Fruit fly (Drosophila melanogaster) whole organism, embryonic: ENCODE data around the gene Sfp78E.

ENCODE experiments used
- CG10366 ChIP-seq: fragments of 200-800 bp; sonication (Bioruptor generic); IDR thresholded peaks from 2 replicates; pipeline ENCODE4 v1.3.6; 2022; ENCODE audit warnings: missing biosample characterization, missing genetic modification characterization
- CG13123 ChIP-seq: fragments of 200-800 bp; sonication (Bioruptor generic); optimal IDR thresholded peaks from 2 replicates; lab custom pipeline; 2016; ENCODE audit warnings: missing biosample characterization, missing genetic modification characterization
- CG13296 ChIP-seq: fragments of 200-800 bp; sonication (Bioruptor generic); optimal IDR thresholded peaks from 3 replicates; lab custom pipeline; 2018; ENCODE audit warnings: missing biosample characterization, mild to moderate bottlenecking, missing genetic modification characterization
- CG14441 ChIP-seq: fragments of 200-800 bp; sonication (Bioruptor generic); IDR thresholded peaks from 2 replicates; pipeline ENCODE4 v1.3.6; 2022; ENCODE audit warnings: missing biosample characterization, missing genetic modification characterization
- CG1529 ChIP-seq: fragments of 200-800 bp; sonication (Bioruptor generic); optimal IDR thresholded peaks from 3 replicates; lab custom pipeline; 2018; ENCODE audit warnings: missing biosample characterization, missing genetic modification characterization
- CG17361 ChIP-seq: fragments of 200-800 bp; sonication (Bioruptor generic); IDR thresholded peaks from 3 replicates; pipeline ENCODE4 v1.3.6; 2022; ENCODE audit warnings: missing biosample characterization, missing genetic modification characterization
- CG18599 ChIP-seq: fragments of 200-800 bp; sonication (Bioruptor generic); optimal IDR thresholded peaks from 3 replicates; lab custom pipeline; 2017; ENCODE audit warnings: missing biosample characterization, missing genetic modification characterization, mild to moderate bottlenecking, moderate library complexity, missing genetic modification reagents
- CG30403 ChIP-seq: fragments of 200-800 bp; sonication (Bioruptor generic); optimal IDR thresholded peaks from 3 replicates; lab custom pipeline; 2016; ENCODE audit warnings: missing biosample characterization, missing genetic modification characterization
- CG3838 ChIP-seq: fragments of 200-800 bp; sonication (Bioruptor generic); optimal IDR thresholded peaks from 3 replicates; lab custom pipeline; 2016; ENCODE audit warnings: missing biosample characterization, missing genetic modification characterization
- CG4282 ChIP-seq: fragments of 200-800 bp; sonication (Bioruptor generic); optimal IDR thresholded peaks from 2 replicates; lab custom pipeline; 2016; ENCODE audit warnings: missing biosample characterization, missing genetic modification characterization
- CG6654 ChIP-seq: fragments of 200-800 bp; sonication (Bioruptor generic); optimal IDR thresholded peaks from 2 replicates; lab custom pipeline; 2017; ENCODE audit warnings: missing biosample characterization, mild to moderate bottlenecking, missing genetic modification characterization
- CG7271 ChIP-seq: fragments of 200-800 bp; sonication (Bioruptor generic); optimal IDR thresholded peaks from 2 replicates; lab custom pipeline; 2018; ENCODE audit warnings: missing biosample characterization, mild to moderate bottlenecking, missing genetic modification characterization, moderate library complexity
- CG7745 ChIP-seq: fragments of 200-800 bp; sonication (Bioruptor generic); optimal IDR thresholded peaks from 2 replicates; lab custom pipeline; 2018; ENCODE audit warnings: missing biosample characterization, mild to moderate bottlenecking, missing genetic modification characterization, moderate library complexity
- CG8359 ChIP-seq: fragments of 200-800 bp; sonication (Bioruptor generic); optimal IDR thresholded peaks from 2 replicates; lab custom pipeline; 2017; ENCODE audit warnings: missing biosample characterization, mild to moderate bottlenecking, missing genetic modification characterization, borderline replicate concordance
- CG8388 ChIP-seq: fragments of 200-800 bp; sonication (Bioruptor generic); optimal IDR thresholded peaks from 2 replicates; lab custom pipeline; 2019; ENCODE audit warnings: missing biosample characterization, mild to moderate bottlenecking, missing genetic modification characterization, moderate library complexity
- CG9932 ChIP-seq: fragments of 200-800 bp; sonication (Bioruptor generic); IDR thresholded peaks from 2 replicates; pipeline ENCODE4 v1.3.6; 2022; ENCODE audit warnings: missing biosample characterization, missing genetic modification characterization
- D ChIP-seq, 2 experiments: fragments of 200-800 bp in 1 of 2; fragments of >200 bp in 1 of 2; sonication (Bioruptor generic) in 1 of 2; optimal IDR thresholded peaks; 2 replicates in 1 of 2; 3 replicates in 1 of 2; lab custom pipeline; 2017; ENCODE audit warnings: mild to moderate bottlenecking in 1 of 2, missing biosample characterization in 1 of 2, missing genetic modification characterization in 1 of 2, missing genetic modification reagents in 1 of 2
- Doc3 ChIP-seq: fragments of 200-800 bp; sonication (Bioruptor generic); IDR thresholded peaks from 3 replicates; pipeline ENCODE4 v1.3.6; 2022; ENCODE audit warnings: missing biosample characterization, missing genetic modification characterization; ENCODE audit not compliant: partially characterized antibody
- Fer2 ChIP-seq: fragments of 200-800 bp; sonication (Bioruptor generic); optimal IDR thresholded peaks from 2 replicates; lab custom pipeline; 2018; ENCODE audit warnings: missing biosample characterization, mild to moderate bottlenecking, missing genetic modification characterization, moderate library complexity
- Myb ChIP-seq: fragments of 200-800 bp; sonication (Bioruptor generic); optimal IDR thresholded peaks from 2 replicates; lab custom pipeline; 2016; ENCODE audit warnings: missing biosample characterization, missing genetic modification characterization
- Six4 ChIP-seq: fragments of 200-800 bp; sonication (Bioruptor generic); optimal IDR thresholded peaks from 2 replicates; lab custom pipeline; 2016; ENCODE audit warnings: missing biosample characterization, missing genetic modification characterization
- Spps ChIP-seq: fragments of 200-800 bp; sonication (Bioruptor generic); optimal IDR thresholded peaks from 2 replicates; lab custom pipeline; 2018; ENCODE audit warnings: missing biosample characterization, mild to moderate bottlenecking, missing genetic modification characterization
- Stat92E ChIP-seq, 3 experiments: fragments of >200 bp in 2 of 3; fragments of 200-800 bp in 1 of 3; sonication (Bioruptor generic) in 1 of 3; optimal IDR thresholded peaks; 2 replicates each; lab custom pipeline; 2017 to 2019; ENCODE audit warnings: missing biosample characterization in 3 of 3, missing genetic modification characterization in 3 of 3, mild to moderate bottlenecking in 1 of 3, moderate library complexity in 1 of 3
- TFAM ChIP-seq: fragments of 200-800 bp; sonication (Bioruptor generic); optimal IDR thresholded peaks from 2 replicates; lab custom pipeline; 2017; ENCODE audit warnings: missing biosample characterization, missing genetic modification characterization, inconsistent platforms
- Vsx1 ChIP-seq: fragments of 200-800 bp; sonication (Bioruptor generic); optimal IDR thresholded peaks from 2 replicates; lab custom pipeline; 2017; ENCODE audit warnings: missing biosample characterization, mild to moderate bottlenecking, missing genetic modification characterization, missing genetic modification reagents
- ac ChIP-seq: fragments of 200-800 bp; sonication (Bioruptor generic); optimal IDR thresholded peaks from 3 replicates; lab custom pipeline; 2017; ENCODE audit warnings: missing biosample characterization, mild to moderate bottlenecking, missing genetic modification characterization
- aop ChIP-seq: fragments of 200-800 bp; sonication (Bioruptor generic); IDR thresholded peaks from 2 replicates; pipeline ENCODE4 v1.3.6; 2022; ENCODE audit warnings: missing biosample characterization, missing genetic modification characterization
- ash1 ChIP-seq: fragments of 200-800 bp; sonication (Bioruptor generic); optimal IDR thresholded peaks from 2 replicates; lab custom pipeline; 2018; ENCODE audit warnings: missing biosample characterization, mild to moderate bottlenecking, missing genetic modification characterization
- ato ChIP-seq: fragments of 200-800 bp; sonication (Bioruptor generic); IDR thresholded peaks from 2 replicates; pipeline ENCODE4 v1.3.6; 2022; ENCODE audit warnings: missing biosample characterization, missing genetic modification characterization; ENCODE audit not compliant: partially characterized antibody
- bcd ChIP-seq: fragments of 200-800 bp; sonication (Bioruptor generic); optimal IDR thresholded peaks from 2 replicates; lab custom pipeline; 2017; ENCODE audit warnings: missing biosample characterization, mild to moderate bottlenecking, missing genetic modification characterization
- bigmax ChIP-seq: fragments of 200-800 bp; sonication (Bioruptor generic); optimal IDR thresholded peaks from 2 replicates; lab custom pipeline; 2018; ENCODE audit warnings: missing biosample characterization, mild to moderate bottlenecking, missing genetic modification characterization
- corto ChIP-seq: fragments of 200-800 bp; sonication (Bioruptor generic); optimal IDR thresholded peaks from 2 replicates; lab custom pipeline; 2016; ENCODE audit warnings: missing biosample characterization, mild to moderate bottlenecking, missing genetic modification characterization, moderate library complexity
- dmrt99B ChIP-seq: fragments of 200-800 bp; sonication (Bioruptor generic); optimal IDR thresholded peaks from 2 replicates; lab custom pipeline; 2018; ENCODE audit warnings: missing biosample characterization, mild to moderate bottlenecking, missing genetic modification characterization, moderate library complexity
- exex ChIP-seq: fragments of 200-800 bp; sonication (Bioruptor generic); optimal IDR thresholded peaks from 4 replicates; lab custom pipeline; 2018; ENCODE audit warnings: missing biosample characterization, mild to moderate bottlenecking, missing genetic modification characterization, moderate library complexity
- fd102C ChIP-seq: fragments of 200-800 bp; sonication (Bioruptor generic); optimal IDR thresholded peaks from 2 replicates; lab custom pipeline; 2018; ENCODE audit warnings: missing biosample characterization, mild to moderate bottlenecking, missing genetic modification characterization, moderate library complexity
- fru ChIP-seq: fragments of >200 bp; optimal IDR thresholded peaks from 2 replicates; lab custom pipeline; 2017
- hkb ChIP-seq, 2 experiments: fragments of 200-800 bp in 1 of 2; fragments of >200 bp in 1 of 2; sonication (Bioruptor generic) in 1 of 2; IDR thresholded peaks in 1 of 2; optimal IDR thresholded peaks in 1 of 2; 2 replicates each; pipeline versions ENCODE4 v1.3.6 to Lab custom; 2017 to 2022; ENCODE audit warnings: missing biosample characterization in 1 of 2, missing genetic modification characterization in 1 of 2
- kah ChIP-seq: fragments of 200-800 bp; sonication (Bioruptor generic); optimal IDR thresholded peaks from 2 replicates; lab custom pipeline; 2018; ENCODE audit warnings: missing biosample characterization, mild to moderate bottlenecking, missing genetic modification characterization
- lola ChIP-seq, 3 experiments: fragments of >200 bp in 2 of 3; fragments of 200-800 bp in 1 of 3; sonication (Bioruptor generic) in 1 of 3; optimal IDR thresholded peaks; 2 replicates each; lab custom pipeline; 2017 to 2019; ENCODE audit warnings: missing biosample characterization in 3 of 3, missing genetic modification characterization in 3 of 3, mild to moderate bottlenecking in 1 of 3, moderate library complexity in 1 of 3
- oc ChIP-seq: fragments of 200-800 bp; sonication (Bioruptor generic); optimal IDR thresholded peaks from 2 replicates; lab custom pipeline; 2018; ENCODE audit warnings: missing biosample characterization, mild to moderate bottlenecking, missing genetic modification characterization, moderate library complexity
- ranshi ChIP-seq: fragments of 200-800 bp; sonication (Bioruptor generic); IDR thresholded peaks from 2 replicates; pipeline ENCODE4 v1.3.6; 2022; ENCODE audit warnings: missing biosample characterization, missing genetic modification characterization
- rib ChIP-seq: fragments of 200-800 bp; sonication (Bioruptor generic); IDR thresholded peaks from 2 replicates; pipeline ENCODE4 v1.3.6; 2022; ENCODE audit warnings: missing biosample characterization, missing genetic modification characterization
- slp2 ChIP-seq: fragments of 200-800 bp; sonication (Bioruptor generic); optimal IDR thresholded peaks from 2 replicates; lab custom pipeline; 2016; ENCODE audit warnings: missing biosample characterization, missing genetic modification characterization
- sqz ChIP-seq: fragments of 200-800 bp; sonication (Bioruptor generic); optimal IDR thresholded peaks from 3 replicates; lab custom pipeline; 2018; ENCODE audit warnings: missing biosample characterization, mild to moderate bottlenecking, missing genetic modification characterization
- ssp ChIP-seq: fragments of 200-800 bp; sonication (Bioruptor generic); IDR thresholded peaks from 2 replicates; pipeline ENCODE4 v1.3.6; 2022; ENCODE audit warnings: missing biosample characterization, missing genetic modification characterization
- toy ChIP-seq: fragments of 200-800 bp; sonication (Bioruptor generic); IDR thresholded peaks from 2 replicates; pipeline ENCODE4 v1.3.6; 2022; ENCODE audit warnings: missing biosample characterization, missing genetic modification characterization
- zen ChIP-seq: fragments of 200-800 bp; sonication (Bioruptor generic); optimal IDR thresholded peaks from 3 replicates; lab custom pipeline; 2018; ENCODE audit warnings: missing biosample characterization, mild to moderate bottlenecking, missing genetic modification characterization, moderate library complexity
- zf30C ChIP-seq: fragments of 200-800 bp; sonication (Bioruptor generic); optimal IDR thresholded peaks from 3 replicates; lab custom pipeline; 2018; ENCODE audit warnings: missing biosample characterization, mild to moderate bottlenecking, missing genetic modification characterization
- zfh2 ChIP-seq: fragments of 200-800 bp; sonication (Bioruptor generic); optimal IDR thresholded peaks from 2 replicates; lab custom pipeline; 2016; ENCODE audit warnings: missing biosample characterization, missing genetic modification characterization

Sfp78E gene

dm6 chr3L:21652768-21653167 lies 31.1 kb downstream of the Sfp78E start (continued):
- no peak for TF ChIP-seq CG1529 (GFP tag; lab: Kevin White, UChicago)
- TF ChIP-seq CG4282 (GFP tag; lab: Kevin White, UChicago): no peak
- peak; percentile 76 for TF ChIP-seq bigmax (GFP tag; lab: Kevin White, UChicago)
- TF ChIP-seq rib (GFP tag; lab: Robert Waterston, UW): no peak
- peak; percentile 9 for TF ChIP-seq fd102C (GFP tag; lab: Kevin White, UChicago)
- TF ChIP-seq Stat92E (GFP tag; optimal IDR thresholded peaks at IDR 0.05; lab: Kevin White, UChicago): peak in 1 of 3 experiments; percentile 16
- peak; percentile 59 for TF ChIP-seq Six4
- TF ChIP-seq ranshi (GFP tag; lab: Robert Waterston, UW): peak; percentile 65
- TF ChIP-seq sqz (GFP tag; lab: Kevin White, UChicago): no peak
- no peak for TF ChIP-seq Doc3
- TF ChIP-seq Spps (tag; lab: Kevin White, UChicago): no peak
- TF ChIP-seq ac (GFP tag; lab: Kevin White, UChicago): no peak
- TF ChIP-seq zf30C (GFP tag; lab: Kevin White, UChicago): no peak
- TF ChIP-seq CG30403 (GFP tag; lab: Kevin White, UChicago): peak; percentile 80
- TF ChIP-seq CG8359 (GFP tag; lab: Kevin White, UChicago): no peak
- TF ChIP-seq fru (lab: Kevin White, UChicago): no peak
- TF ChIP-seq lola (GFP tag; optimal IDR thresholded peaks at IDR 0.05; lab: Kevin White, UChicago): peak in 1 of 3 experiments; percentile 26
- peak; percentile 32; the same call in 1 of the 2 replicates for TF ChIP-seq ssp (GFP tag; lab: Robert Waterston, UW)
- TF ChIP-seq CG3838: peak; percentile 23
- TF ChIP-seq hkb (optimal IDR thresholded peaks at IDR 0.05; lab: Kevin White, UChicago): no peak
- TF ChIP-seq hkb (GFP tag; IDR thresholded peaks at IDR 0.05; lab: Robert Waterston, UW): peak; percentile 55; the same call in 1 of the 2 replicates
- peak; percentile 61 for TF ChIP-seq slp2 (GFP tag; lab: Kevin White, UChicago)
- peak; percentile 40 for TF ChIP-seq zfh2 (GFP tag; lab: Kevin White, UChicago)
- TF ChIP-seq TFAM (GFP tag; lab: Kevin White, UChicago): no peak
- no peak for TF ChIP-seq ato (GFP tag; lab: Robert Waterston, UW)
- TF ChIP-seq Vsx1 (GFP tag; lab: Kevin White, UChicago): no peak
- TF ChIP-seq corto: no peak
- TF ChIP-seq CG14441 (GFP tag; lab: Robert Waterston, UW): peak; percentile 62
- TF ChIP-seq aop (GFP tag; lab: Robert Waterston, UW): peak; percentile 55; the same call in 1 of the 2 replicates
- TF ChIP-seq CG7271 (tag; lab: Kevin White, UChicago): no peak
- peak; percentile 21 for TF ChIP-seq CG8388 (GFP tag; lab: Kevin White, UChicago)
- TF ChIP-seq toy (GFP tag; lab: Robert Waterston, UW): no peak
- TF ChIP-seq D (optimal IDR thresholded peaks at IDR 0.05; lab: Kevin White, UChicago): no peak
- TF ChIP-seq D (GFP tag; optimal IDR thresholded peaks at IDR 0.05; lab: Kevin White, UChicago): peak; percentile 4
- TF ChIP-seq Fer2: peak; percentile 53
- no peak for TF ChIP-seq CG18599 (GFP tag; lab: Kevin White, UChicago)
- peak; percentile 73 for TF ChIP-seq CG13123
- TF ChIP-seq oc (tag; lab: Kevin White, UChicago): peak; percentile 25
- TF ChIP-seq kah (GFP tag; lab: Kevin White, UChicago): no peak
- peak; percentile 63 for TF ChIP-seq CG6654 (GFP tag; lab: Kevin White, UChicago)
- no peak for TF ChIP-seq CG7745 (tag; lab: Kevin White, UChicago)
- TF ChIP-seq Myb (GFP tag; lab: Kevin White, UChicago): peak; percentile 74
- peak; percentile 81 for TF ChIP-seq zen (tag; lab: Kevin White, UChicago)
- TF ChIP-seq CG13296 (GFP tag; lab: Kevin White, UChicago): no peak
- TF ChIP-seq bcd (GFP tag; lab: Kevin White, UChicago): peak; percentile 68
- no peak for TF ChIP-seq exex
- TF ChIP-seq dmrt99B: peak; percentile 57
- TF ChIP-seq CG9932 (GFP tag; lab: Robert Waterston, UW): peak; percentile 85
- no peak for TF ChIP-seq ash1 (GFP tag; lab: Kevin White, UChicago)
- TF ChIP-seq CG17361 (GFP tag; lab: Robert Waterston, UW): peak; percentile 68
- peak; percentile 69 for TF ChIP-seq CG10366
